Fruit fly (Drosophila melanogaster): ENCODE measurements around the gene CG13606.

Gene CG13606

dm6 chr3R:24226744-24227143 is 54.3 kb downstream of the CG13606 start, which contains the start of the genes Spps and CG13609 (continued):
- TF ChIP-seq stwl (tag; optimal IDR thresholded peaks at IDR 0.05) = peak; percentile 88
- no peak for TF ChIP-seq cad (GFP tag; optimal IDR thresholded peaks at IDR 0.05)
- TF ChIP-seq HLH4C (GFP tag; IDR thresholded peaks at IDR 0.05; ENCODE audit: partially characterized antibody) = peak; percentile 100
- no peak for TF ChIP-seq fd64A (GFP tag; optimal IDR thresholded peaks at IDR 0.05)
- TF ChIP-seq CG13123 (GFP tag; optimal IDR thresholded peaks at IDR 0.05) = no peak
- no peak for TF ChIP-seq Dfd (GFP tag; optimal IDR thresholded peaks at IDR 0.05)
- TF ChIP-seq CG6791 (GFP tag; IDR thresholded peaks at IDR 0.05; ENCODE audit: partially characterized antibody) = peak; percentile 95
- TF ChIP-seq jigr1 (GFP tag; IDR thresholded peaks at IDR 0.05) = no peak
- TF ChIP-seq CG7786 (GFP tag; optimal IDR thresholded peaks at IDR 0.05) = no peak
- TF ChIP-seq wek (GFP tag; optimal IDR thresholded peaks at IDR 0.05) = no peak
- TF ChIP-seq Neu2 (GFP tag; optimal IDR thresholded peaks at IDR 0.05; ENCODE audit: borderline replicate concordance) = no peak
- no peak for TF ChIP-seq pfk (GFP tag; optimal IDR thresholded peaks at IDR 0.05)
- TF ChIP-seq ems (GFP tag; optimal IDR thresholded peaks at IDR 0.05) = peak; percentile 1
- no peak for TF ChIP-seq CG1792 (GFP tag; optimal IDR thresholded peaks at IDR 0.05)
- TF ChIP-seq run (tag; optimal IDR thresholded peaks at IDR 0.05) = no peak
- TF ChIP-seq CG7963 (GFP tag; IDR thresholded peaks at IDR 0.05; ENCODE audit: partially characterized antibody) = peak; percentile 98
- TF ChIP-seq CG18599 (GFP tag; optimal IDR thresholded peaks at IDR 0.05) = no peak
- no peak for TF ChIP-seq Optix (GFP tag; IDR thresholded peaks at IDR 0.05)
- TF ChIP-seq CG10209 (GFP tag; optimal IDR thresholded peaks at IDR 0.05) = no peak
- peak; percentile 37 for TF ChIP-seq CG14710 (tag; optimal IDR thresholded peaks at IDR 0.05)
- 0 out of 2 replicates have a peak, but pooled peaks have one; percentile 27 for TF ChIP-seq CG32532 (GFP tag; IDR thresholded peaks at IDR 0.05)
- TF ChIP-seq CG15073 (GFP tag; optimal IDR thresholded peaks at IDR 0.05) = no peak
- no peak for TF ChIP-seq CG31441 (GFP tag; IDR thresholded peaks at IDR 0.05)
- no peak for TF ChIP-seq CG32772 (GFP tag; IDR thresholded peaks at IDR 0.05)
- no peak for TF ChIP-seq scrt (GFP tag; optimal IDR thresholded peaks at IDR 0.05)
- no peak for TF ChIP-seq CG4282 (GFP tag; optimal IDR thresholded peaks at IDR 0.05)
- TF ChIP-seq Rfx (GFP tag; IDR thresholded peaks at IDR 0.05) = peak; percentile 66
- TF ChIP-seq CG2120 (GFP tag; optimal IDR thresholded peaks at IDR 0.05) = no peak
- TF ChIP-seq tgo (GFP tag; IDR thresholded peaks at IDR 0.05) = no peak
- TF ChIP-seq lola (GFP tag; optimal IDR thresholded peaks at IDR 0.05) = no peak
- TF ChIP-seq CG5180 (GFP tag; optimal IDR thresholded peaks at IDR 0.05) = no peak
- TF ChIP-seq E2f1 (GFP tag; IDR thresholded peaks at IDR 0.05) = no peak
- TF ChIP-seq Hr51 (GFP tag; optimal IDR thresholded peaks at IDR 0.05) = no peak
- peak; percentile 42; the same call in 1 of the 3 replicates for TF ChIP-seq CG34422 (GFP tag; IDR thresholded peaks at IDR 0.05)
- TF ChIP-seq unpg (GFP tag; optimal IDR thresholded peaks at IDR 0.05) = no peak
- TF ChIP-seq Gug (GFP tag; IDR thresholded peaks at IDR 0.05) = no peak
- TF ChIP-seq Doc2 (GFP tag; IDR thresholded peaks at IDR 0.05) = no peak
- no peak for TF ChIP-seq CG8478 (optimal IDR thresholded peaks at IDR 0.05)
- TF ChIP-seq CG17612 (GFP tag; IDR thresholded peaks at IDR 0.05) = no peak
- TF ChIP-seq HLH3B (GFP tag; IDR thresholded peaks at IDR 0.05) = no peak
- peak; percentile 86 for TF ChIP-seq CHES-1-like (GFP tag; optimal IDR thresholded peaks at IDR 0.05)
- no peak for TF ChIP-seq Camta (GFP tag; optimal IDR thresholded peaks at IDR 0.05)
- no peak for TF ChIP-seq ssp (GFP tag; IDR thresholded peaks at IDR 0.05)
- no peak for TF ChIP-seq CG8388 (GFP tag; optimal IDR thresholded peaks at IDR 0.05)
- TF ChIP-seq Poxn (GFP tag; IDR thresholded peaks at IDR 0.05) = no peak
- TF ChIP-seq CG10366 (GFP tag; IDR thresholded peaks at IDR 0.05) = no peak
- TF ChIP-seq ato (GFP tag; IDR thresholded peaks at IDR 0.05; ENCODE audit: partially characterized antibody) = peak; percentile 99
- peak in 1 of 2 experiments; percentile 13 for TF ChIP-seq bsh (GFP tag; optimal IDR thresholded peaks at IDR 0.05)
- no peak for TF ChIP-seq C15 (GFP tag; IDR thresholded peaks at IDR 0.05)
- TF ChIP-seq CG2199 (GFP tag; IDR thresholded peaks at IDR 0.05) = no peak
- TF ChIP-seq Ssrp (tag; optimal IDR thresholded peaks at IDR 0.05) = no peak

All from whole organism, embryonic.